Fruit fly (Drosophila melanogaster): Measurements from ENCODE around the gene CG5439.

The CG5439 gene

dm6 chr2L:13154313-13154712, 22.6 kb upstream of the CG5439 start:
- no peak for TF ChIP-seq Hr78 (GFP tag; optimal IDR thresholded peaks at IDR 0.05)
- peak; percentile 91 for TF ChIP-seq CG5180 (GFP tag; optimal IDR thresholded peaks at IDR 0.05)
- peak; percentile 31; the same call in 1 of the 2 replicates for TF ChIP-seq HLH3B (GFP tag; IDR thresholded peaks at IDR 0.05)
- peak; percentile 41 for TF ChIP-seq Med (GFP tag)
- 0 out of 2 replicates have a peak, but pooled peaks have one; percentile 23 for TF ChIP-seq CG17328 (GFP tag; IDR thresholded peaks at IDR 0.05)

- no peak for TF ChIP-seq inv (GFP tag; IDR thresholded peaks at IDR 0.05; ENCODE audit: partially characterized antibody)
- no peak for TF ChIP-seq CG17359 (tag; optimal IDR thresholded peaks at IDR 0.05)
- no peak for TF ChIP-seq CG7357 (GFP tag; IDR thresholded peaks at IDR 0.05)
- TF ChIP-seq CG11504 (tag; optimal IDR thresholded peaks at IDR 0.05): peak; percentile 61
- TF ChIP-seq CG12769 (tag; optimal IDR thresholded peaks at IDR 0.05): no peak
- TF ChIP-seq org-1 (GFP tag; optimal IDR thresholded peaks at IDR 0.05): no peak
- no peak for TF ChIP-seq Asciz (GFP tag; optimal IDR thresholded peaks at IDR 0.05)
- TF ChIP-seq gfzf (GFP tag; optimal IDR thresholded peaks at IDR 0.05): no peak
- no peak for TF ChIP-seq sr (GFP tag; IDR thresholded peaks at IDR 0.05)
- TF ChIP-seq Bgb (GFP tag; IDR thresholded peaks at IDR 0.05; ENCODE audit: partially characterized antibody): no peak
- no peak for TF ChIP-seq bigmax (GFP tag; optimal IDR thresholded peaks at IDR 0.05)
- TF ChIP-seq H15 (GFP tag; IDR thresholded peaks at IDR 0.05): no peak
- peak; percentile 41 for TF ChIP-seq CG2712 (tag; optimal IDR thresholded peaks at IDR 0.05)
- no peak for TF ChIP-seq CG14860 (GFP tag; IDR thresholded peaks at IDR 0.05; ENCODE audit: partially characterized antibody)
- no peak for TF ChIP-seq hkb (optimal IDR thresholded peaks at IDR 0.05)
- peak; percentile 57 for TF ChIP-seq hkb (GFP tag; IDR thresholded peaks at IDR 0.05)
- TF ChIP-seq CG17328 (GFP tag; IDR thresholded peaks at IDR 0.05): no peak
- no peak for TF ChIP-seq CG18262 (tag; optimal IDR thresholded peaks at IDR 0.05)
- peak in 1 of 2 experiments; percentile 41 for TF ChIP-seq Hr51 (GFP tag; optimal IDR thresholded peaks at IDR 0.05)
- peak; percentile 11 for TF ChIP-seq Fer3 (tag; optimal IDR thresholded peaks at IDR 0.05)
- peak; percentile 2 for TF ChIP-seq Hmr (GFP tag; optimal IDR thresholded peaks at IDR 0.05)
- no peak for TF ChIP-seq CG17829 (tag; optimal IDR thresholded peaks at IDR 0.05)
- no peak for TF ChIP-seq corto (GFP tag; optimal IDR thresholded peaks at IDR 0.05)
- peak; percentile 29 for TF ChIP-seq Ets65A (GFP tag)
- TF ChIP-seq YL-1 (GFP tag; optimal IDR thresholded peaks at IDR 0.05): no peak
- TF ChIP-seq CG10147 (GFP tag; optimal IDR thresholded peaks at IDR 0.05): peak; percentile 4
- TF ChIP-seq row (GFP tag; IDR thresholded peaks at IDR 0.05): peak; percentile 44; the same call in 1 of the 3 replicates
- no peak for TF ChIP-seq CG11398 (GFP tag; optimal IDR thresholded peaks at IDR 0.05)
- no peak for TF ChIP-seq mam (GFP tag; optimal IDR thresholded peaks at IDR 0.05)
- no peak for TF ChIP-seq Vsx1 (GFP tag; optimal IDR thresholded peaks at IDR 0.05)
- TF ChIP-seq ind (GFP tag; optimal IDR thresholded peaks at IDR 0.05): no peak
- no peak for TF ChIP-seq CG3726 (GFP tag; IDR thresholded peaks at IDR 0.05)
- TF ChIP-seq unpg (GFP tag; optimal IDR thresholded peaks at IDR 0.05): peak; percentile 24
- no peak for TF ChIP-seq ATbp (GFP tag; optimal IDR thresholded peaks at IDR 0.05)
- no peak for TF ChIP-seq Dbx (GFP tag; IDR thresholded peaks at IDR 0.05)
- no peak for TF ChIP-seq CG6791 (GFP tag; IDR thresholded peaks at IDR 0.05; ENCODE audit: partially characterized antibody)
- TF ChIP-seq Tbp (GFP tag; optimal IDR thresholded peaks at IDR 0.05): no peak
- no peak for TF ChIP-seq CG13624 (GFP tag; optimal IDR thresholded peaks at IDR 0.05)
- TF ChIP-seq CG18599 (GFP tag; optimal IDR thresholded peaks at IDR 0.05): peak; percentile 15
- no peak for TF ChIP-seq CG17612 (GFP tag; IDR thresholded peaks at IDR 0.05)
- peak; percentile 6 for TF ChIP-seq tap (tag; optimal IDR thresholded peaks at IDR 0.05)
- TF ChIP-seq dysf (GFP tag; IDR thresholded peaks at IDR 0.05): peak; percentile 58; the same call in 1 of the 3 replicates
- no peak for TF ChIP-seq dan (GFP tag; IDR thresholded peaks at IDR 0.05)
- TF ChIP-seq CG8388 (GFP tag; optimal IDR thresholded peaks at IDR 0.05): no peak
Measured at dm6 chr2L:13156349-13156748, 20.6 kb upstream of the CG5439 start.
